Fruit fly (Drosophila melanogaster) whole organism, prepupa: Measurements from ENCODE around the gene vas.

Source experiments
- Blimp-1 ChIP-seq: fragments of 200-800 bp; sonication (Bioruptor generic); optimal IDR thresholded peaks from 3 replicates; lab custom pipeline; 2017; ENCODE audit warnings: missing biosample characterization, missing genetic modification characterization, mild to moderate bottlenecking, moderate library complexity, missing genetic modification reagents
- CG16779 ChIP-seq: fragments of 200-800 bp; sonication (Bioruptor generic); optimal IDR thresholded peaks from 3 replicates; lab custom pipeline; 2017; ENCODE audit warnings: missing biosample characterization, mild to moderate bottlenecking, missing genetic modification characterization
- CG6163 ChIP-seq: fragments of 200-800 bp; sonication (Bioruptor generic); IDR thresholded peaks from 3 replicates; pipeline ENCODE4 v1.3.6; 2022; ENCODE audit warnings: missing biosample characterization, missing genetic modification characterization
- CG7368 ChIP-seq: fragments of 200-800 bp; sonication (Bioruptor generic); optimal IDR thresholded peaks from 3 replicates; lab custom pipeline; 2016; ENCODE audit warnings: missing biosample characterization, missing genetic modification characterization
- Gug ChIP-seq: fragments of 200-800 bp; sonication (Bioruptor generic); IDR thresholded peaks from 2 replicates; pipeline ENCODE4 v1.3.6; 2022; ENCODE audit warnings: missing biosample characterization, missing genetic modification characterization
- Lpt ChIP-seq: fragments of 200-800 bp; sonication (Bioruptor generic); optimal IDR thresholded peaks from 3 replicates; lab custom pipeline; 2016; ENCODE audit warnings: missing biosample characterization, missing genetic modification characterization
- pdm3 ChIP-seq: fragments of 200-800 bp; sonication (Bioruptor generic); optimal IDR thresholded peaks from 3 replicates; lab custom pipeline; 2016; ENCODE audit warnings: missing biosample characterization, missing genetic modification characterization
- svp ChIP-seq: fragments of 200-800 bp; sonication (Bioruptor generic); peaks from one replicate; lab custom pipeline; 2016; ENCODE audit warnings: missing biosample characterization, missing genetic modification characterization
- vri ChIP-seq: fragments of 200-800 bp; sonication (Bioruptor generic); optimal IDR thresholded peaks from 3 replicates; lab custom pipeline; 2016; ENCODE audit warnings: missing biosample characterization, mild to moderate bottlenecking, missing genetic modification characterization

- TF ChIP-seq vri (no peak), Gug (GFP tag; lab: Robert Waterston, UW) (no peak), CG6163 (GFP tag; lab: Robert Waterston, UW) (0 out of 3 replicates have a peak, but pooled peaks have one; percentile 51), CG16779 (no peak), svp (GFP tag; lab: Kevin White, UChicago) (peak; percentile 60), CG7368 (no peak), Blimp-1 (GFP tag; lab: Kevin White, UChicago) (no peak), Lpt (no peak), pdm3 (no peak)
Observed at dm6 chr2L:15061368-15061767, at the start of gene vas, which contains the start of gene solo.
